Comparison of ENCODE assay signal across 1 fruit fly cellular context in genomic region chr2L:1751953-1752352, dm6.
TF ChIP-seq lines count a peak whose summit lies in the region.

Gene CG17712, minus strand, starts transcription at chr2L:1752122.
Gene CG17648, plus strand, starts transcription at chr2L:1752308.

TF ChIP-seq in whole organism, embryonic, 481 proteins besides CTCF, POLR2A, EP300 and RAD21 (continued from another document):
- no peak for TF ChIP-seq oc (tag; optimal IDR thresholded peaks at IDR 0.05; lab: Kevin White, UChicago)
- TF ChIP-seq D19B (GFP tag; optimal IDR thresholded peaks at IDR 0.05; lab: Kevin White, UChicago): no peak
- no peak for TF ChIP-seq CG32767 (GFP tag; IDR thresholded peaks at IDR 0.05; lab: Robert Waterston, UW)
- no peak for TF ChIP-seq D19A (tag; optimal IDR thresholded peaks at IDR 0.05; lab: Kevin White, UChicago)
- TF ChIP-seq CG1832 (GFP tag; optimal IDR thresholded peaks at IDR 0.05; lab: Kevin White, UChicago): no peak
- no peak for TF ChIP-seq toy (GFP tag; IDR thresholded peaks at IDR 0.05; lab: Robert Waterston, UW)
- no peak for TF ChIP-seq CG4820 (GFP tag; optimal IDR thresholded peaks at IDR 0.05; lab: Kevin White, UChicago)
- TF ChIP-seq Lpt (GFP tag; optimal IDR thresholded peaks at IDR 0.05; lab: Kevin White, UChicago): no peak
- TF ChIP-seq MBD-R2 (GFP tag; IDR thresholded peaks at IDR 0.05; lab: Robert Waterston, UW): peak; percentile 98
- no peak for TF ChIP-seq NfI (GFP tag; optimal IDR thresholded peaks at IDR 0.05; lab: Kevin White, UChicago)
- no peak for TF ChIP-seq CG17568 (GFP tag; optimal IDR thresholded peaks at IDR 0.05; lab: Kevin White, UChicago)
- no peak for TF ChIP-seq h (optimal IDR thresholded peaks at IDR 0.05; lab: Kevin White, UChicago)
- no peak for TF ChIP-seq Poxn (GFP tag; IDR thresholded peaks at IDR 0.05; lab: Robert Waterston, UW)
- peak; percentile 73 for TF ChIP-seq row (GFP tag; IDR thresholded peaks at IDR 0.05; lab: Robert Waterston, UW)
- TF ChIP-seq inv (GFP tag; IDR thresholded peaks at IDR 0.05; lab: Robert Waterston, UW; ENCODE audit: partially characterized antibody): peak; percentile 65
- TF ChIP-seq Dfd (GFP tag; optimal IDR thresholded peaks at IDR 0.05; lab: Kevin White, UChicago): no peak
- TF ChIP-seq YL-1 (GFP tag; optimal IDR thresholded peaks at IDR 0.05; lab: Kevin White, UChicago): peak; percentile 30
- no peak for TF ChIP-seq ab (GFP tag; optimal IDR thresholded peaks at IDR 0.05; lab: Kevin White, UChicago)
- TF ChIP-seq sens (GFP tag; lab: Kevin White, UChicago): peak; percentile 58
- TF ChIP-seq Camta (GFP tag; optimal IDR thresholded peaks at IDR 0.05; lab: Kevin White, UChicago): no peak
- no peak for TF ChIP-seq CG11695 (GFP tag; IDR thresholded peaks at IDR 0.05; lab: Robert Waterston, UW)
- 0 out of 2 replicates have a peak, but pooled peaks have one; percentile 16 for TF ChIP-seq vvl (GFP tag; IDR thresholded peaks at IDR 0.05; lab: Robert Waterston, UW)
- 0 out of 2 replicates have a peak, but pooled peaks have one; percentile 19 for TF ChIP-seq al (GFP tag; IDR thresholded peaks at IDR 0.05; lab: Robert Waterston, UW)
- no peak for TF ChIP-seq CG6683 (GFP tag; optimal IDR thresholded peaks at IDR 0.05; lab: Kevin White, UChicago)
- TF ChIP-seq ERR (GFP tag; optimal IDR thresholded peaks at IDR 0.05; lab: Kevin White, UChicago): no peak
- peak; percentile 90 for TF ChIP-seq Dll (GFP tag; IDR thresholded peaks at IDR 0.05; lab: Robert Waterston, UW; ENCODE audit: partially characterized antibody)
- no peak for TF ChIP-seq ham (GFP tag; IDR thresholded peaks at IDR 0.05; lab: Robert Waterston, UW)
- no peak for TF ChIP-seq grau (tag; optimal IDR thresholded peaks at IDR 0.05; lab: Kevin White, UChicago)
- no peak for TF ChIP-seq Taf1 (GFP tag; IDR thresholded peaks at IDR 0.05; lab: Robert Waterston, UW)
- no peak for TF ChIP-seq Bdp1 (GFP tag; optimal IDR thresholded peaks at IDR 0.05; lab: Kevin White, UChicago)
- TF ChIP-seq C15 (GFP tag; IDR thresholded peaks at IDR 0.05; lab: Robert Waterston, UW): no peak
- TF ChIP-seq Nf-YC (tag; optimal IDR thresholded peaks at IDR 0.05; lab: Kevin White, UChicago): no peak
- no peak for TF ChIP-seq Antp (GFP tag; optimal IDR thresholded peaks at IDR 0.05; lab: Kevin White, UChicago)
- TF ChIP-seq CG4424 (GFP tag; optimal IDR thresholded peaks at IDR 0.05; lab: Kevin White, UChicago): no peak
- no peak for TF ChIP-seq slou (GFP tag; optimal IDR thresholded peaks at IDR 0.05; lab: Kevin White, UChicago)
- no peak for TF ChIP-seq ttk (GFP tag; IDR thresholded peaks at IDR 0.05; lab: Robert Waterston, UW)
- no peak for TF ChIP-seq CG6813 (GFP tag; optimal IDR thresholded peaks at IDR 0.05; lab: Kevin White, UChicago)
- no peak for TF ChIP-seq salm (tag; optimal IDR thresholded peaks at IDR 0.05; lab: Kevin White, UChicago)
- no peak for TF ChIP-seq zen (tag; optimal IDR thresholded peaks at IDR 0.05; lab: Kevin White, UChicago)
- TF ChIP-seq nerfin-2 (GFP tag; IDR thresholded peaks at IDR 0.05; lab: Robert Waterston, UW; ENCODE audit: partially characterized antibody): peak; percentile 56
- TF ChIP-seq CG4854 (GFP tag; optimal IDR thresholded peaks at IDR 0.05; lab: Kevin White, UChicago): no peak
- TF ChIP-seq cato (GFP tag; optimal IDR thresholded peaks at IDR 0.05; lab: Kevin White, UChicago; ENCODE audit: borderline replicate concordance): no peak
- no peak for TF ChIP-seq chif (GFP tag; optimal IDR thresholded peaks at IDR 0.05; lab: Kevin White, UChicago)
- no peak for TF ChIP-seq Trl (optimal IDR thresholded peaks at IDR 0.05; lab: Kevin White, UChicago)
- no peak for TF ChIP-seq Trl (GFP tag; optimal IDR thresholded peaks at IDR 0.05; lab: Kevin White, UChicago)
- no peak for TF ChIP-seq CG43689 (GFP tag; IDR thresholded peaks at IDR 0.05; lab: Robert Waterston, UW)
- TF ChIP-seq abd-A (tag; optimal IDR thresholded peaks at IDR 0.05; lab: Kevin White, UChicago): no peak
- no peak for TF ChIP-seq NC2β (GFP tag; optimal IDR thresholded peaks at IDR 0.05; lab: Kevin White, UChicago)
- no peak for TF ChIP-seq Hmr (GFP tag; optimal IDR thresholded peaks at IDR 0.05; lab: Kevin White, UChicago)
- no peak for TF ChIP-seq CG6272 (GFP tag; IDR thresholded peaks at IDR 0.05; lab: Robert Waterston, UW)
- no peak for TF ChIP-seq esg (GFP tag; conservative IDR thresholded peaks at IDR 0.05; lab: Robert Waterston, UW)
- no peak for TF ChIP-seq gfzf (GFP tag; optimal IDR thresholded peaks at IDR 0.05; lab: Kevin White, UChicago)
- TF ChIP-seq CG2875 (GFP tag; optimal IDR thresholded peaks at IDR 0.05; lab: Kevin White, UChicago): no peak
- TF ChIP-seq E2f1 (GFP tag; IDR thresholded peaks at IDR 0.05; lab: Robert Waterston, UW): no peak
- peak; percentile 84 for TF ChIP-seq Bgb (GFP tag; IDR thresholded peaks at IDR 0.05; lab: Robert Waterston, UW; ENCODE audit: partially characterized antibody)
- no peak for TF ChIP-seq lab (GFP tag; optimal IDR thresholded peaks at IDR 0.05; lab: Kevin White, UChicago)
- no peak for TF ChIP-seq az2 (GFP tag; optimal IDR thresholded peaks at IDR 0.05; lab: Kevin White, UChicago)
- TF ChIP-seq TFAM (GFP tag; optimal IDR thresholded peaks at IDR 0.05; lab: Kevin White, UChicago): no peak
- TF ChIP-seq Meics (GFP tag; optimal IDR thresholded peaks at IDR 0.05; lab: Kevin White, UChicago): no peak
- TF ChIP-seq dimm (GFP tag; IDR thresholded peaks at IDR 0.05; lab: Robert Waterston, UW): no peak
- TF ChIP-seq Nf-YB (GFP tag; optimal IDR thresholded peaks at IDR 0.05; lab: Kevin White, UChicago): no peak
- peak; percentile 90 for TF ChIP-seq CG13287 (GFP tag; IDR thresholded peaks at IDR 0.05; lab: Robert Waterston, UW; ENCODE audit: partially characterized antibody)
- peak; percentile 5 for TF ChIP-seq Ets65A (GFP tag; lab: Kevin White, UChicago)
- no peak for TF ChIP-seq so (GFP tag; IDR thresholded peaks at IDR 0.05; lab: Robert Waterston, UW)
- TF ChIP-seq odd (GFP tag; optimal IDR thresholded peaks at IDR 0.05; lab: Kevin White, UChicago): no peak
- no peak for TF ChIP-seq CG2712 (tag; optimal IDR thresholded peaks at IDR 0.05; lab: Kevin White, UChicago)
- no peak for TF ChIP-seq CG12236 (GFP tag; optimal IDR thresholded peaks at IDR 0.05; lab: Kevin White, UChicago)
- no peak for TF ChIP-seq pum (GFP tag; optimal IDR thresholded peaks at IDR 0.05; lab: Kevin White, UChicago)
- TF ChIP-seq wor (GFP tag; IDR thresholded peaks at IDR 0.05; lab: Robert Waterston, UW): no peak
- no peak for TF ChIP-seq sisA (GFP tag; IDR thresholded peaks at IDR 0.05; lab: Robert Waterston, UW)
- no peak for TF ChIP-seq wdn (GFP tag; IDR thresholded peaks at IDR 0.05; lab: Robert Waterston, UW)
- TF ChIP-seq zfh1 (GFP tag; IDR thresholded peaks at IDR 0.05; lab: Robert Waterston, UW): no peak
- no peak for TF ChIP-seq Ptx1 (GFP tag; IDR thresholded peaks at IDR 0.05; lab: Robert Waterston, UW)
- TF ChIP-seq bigmax (GFP tag; optimal IDR thresholded peaks at IDR 0.05; lab: Kevin White, UChicago): no peak
- TF ChIP-seq CG17361 (GFP tag; IDR thresholded peaks at IDR 0.05; lab: Robert Waterston, UW): no peak
- TF ChIP-seq luna (GFP tag; optimal IDR thresholded peaks at IDR 0.05; lab: Kevin White, UChicago): no peak
- TF ChIP-seq CG1647 (GFP tag; optimal IDR thresholded peaks at IDR 0.05; lab: Kevin White, UChicago): no peak
- TF ChIP-seq CG6689 (GFP tag; IDR thresholded peaks at IDR 0.05; lab: Robert Waterston, UW): no peak
- TF ChIP-seq chm (GFP tag; IDR thresholded peaks at IDR 0.05; lab: Robert Waterston, UW): no peak
- no peak for TF ChIP-seq gt (GFP tag; IDR thresholded peaks at IDR 0.05; lab: Robert Waterston, UW)
- no peak for TF ChIP-seq danr (GFP tag; IDR thresholded peaks at IDR 0.05; lab: Robert Waterston, UW)
- TF ChIP-seq Aef1 (GFP tag; IDR thresholded peaks at IDR 0.05; lab: Robert Waterston, UW): no peak
- peak; percentile 82 for TF ChIP-seq Med (GFP tag; lab: Kevin White, UChicago)
- peak; percentile 84 for TF ChIP-seq Opbp (GFP tag; IDR thresholded peaks at IDR 0.05; lab: Robert Waterston, UW; ENCODE audit: partially characterized antibody)
- TF ChIP-seq p53 (GFP tag; optimal IDR thresholded peaks at IDR 0.05; lab: Kevin White, UChicago): no peak
- TF ChIP-seq CG14710 (tag; optimal IDR thresholded peaks at IDR 0.05; lab: Kevin White, UChicago): peak; percentile 16
- no peak for TF ChIP-seq CG12391 (tag; optimal IDR thresholded peaks at IDR 0.05; lab: Kevin White, UChicago)
- TF ChIP-seq CG2199 (GFP tag; IDR thresholded peaks at IDR 0.05; lab: Robert Waterston, UW): no peak
- TF ChIP-seq usp (GFP tag; optimal IDR thresholded peaks at IDR 0.05; lab: Kevin White, UChicago): no peak
- no peak for TF ChIP-seq peb (GFP tag; IDR thresholded peaks at IDR 0.05; lab: Robert Waterston, UW)
- peak; percentile 72 for TF ChIP-seq gcm (GFP tag; optimal IDR thresholded peaks at IDR 0.05; lab: Kevin White, UChicago)
- TF ChIP-seq CG16779 (GFP tag; IDR thresholded peaks at IDR 0.05; lab: Robert Waterston, UW): no peak
- no peak for TF ChIP-seq gem (tag; optimal IDR thresholded peaks at IDR 0.05; lab: Kevin White, UChicago)
- no peak for TF ChIP-seq CG31224 (GFP tag; IDR thresholded peaks at IDR 0.05; lab: Robert Waterston, UW)
- no peak for TF ChIP-seq CkIIα-i1 (GFP tag; IDR thresholded peaks at IDR 0.05; lab: Robert Waterston, UW)
- no peak for TF ChIP-seq H2.0 (GFP tag; IDR thresholded peaks at IDR 0.05; lab: Robert Waterston, UW)
- TF ChIP-seq CG17328 (GFP tag; IDR thresholded peaks at IDR 0.05; lab: Robert Waterston, UW): 0 out of 2 replicates have a peak, but pooled peaks have one; percentile 17
- TF ChIP-seq sim (GFP tag; IDR thresholded peaks at IDR 0.05; lab: Robert Waterston, UW): no peak
- TF ChIP-seq Usf (GFP tag; optimal IDR thresholded peaks at IDR 0.05; lab: Kevin White, UChicago): no peak
- TF ChIP-seq lilli (GFP tag; optimal IDR thresholded peaks at IDR 0.05; lab: Kevin White, UChicago): no peak
- TF ChIP-seq Mes4 (GFP tag; optimal IDR thresholded peaks at IDR 0.05; lab: Kevin White, UChicago): no peak
- peak; percentile 74 for TF ChIP-seq HLH4C (GFP tag; IDR thresholded peaks at IDR 0.05; lab: Robert Waterston, UW; ENCODE audit: partially characterized antibody)
- TF ChIP-seq fd3F (GFP tag; optimal IDR thresholded peaks at IDR 0.05; lab: Kevin White, UChicago): no peak
- no peak for TF ChIP-seq gro (GFP tag; optimal IDR thresholded peaks at IDR 0.05; lab: Kevin White, UChicago)
- no peak for TF ChIP-seq CG15073 (GFP tag; optimal IDR thresholded peaks at IDR 0.05; lab: Kevin White, UChicago)
- TF ChIP-seq Abd-B (GFP tag; optimal IDR thresholded peaks at IDR 0.05; lab: Kevin White, UChicago): no peak
- no peak for TF ChIP-seq CG14965 (GFP tag; optimal IDR thresholded peaks at IDR 0.05; lab: Kevin White, UChicago; ENCODE audit: borderline replicate concordance)
- TF ChIP-seq HLHmδ (GFP tag; optimal IDR thresholded peaks at IDR 0.05; lab: Kevin White, UChicago): no peak
- no peak for TF ChIP-seq CG15011 (GFP tag; optimal IDR thresholded peaks at IDR 0.05; lab: Kevin White, UChicago)
- no peak for TF ChIP-seq CG10366 (GFP tag; IDR thresholded peaks at IDR 0.05; lab: Robert Waterston, UW)
- no peak for TF ChIP-seq Eip74EF (GFP tag; optimal IDR thresholded peaks at IDR 0.05; lab: Kevin White, UChicago)
- no peak for TF ChIP-seq tio (GFP tag; optimal IDR thresholded peaks at IDR 0.05; lab: Kevin White, UChicago)
- TF ChIP-seq crp (GFP tag; optimal IDR thresholded peaks at IDR 0.05; lab: Kevin White, UChicago): peak; percentile 31 to 90
- no peak for TF ChIP-seq CG11560 (tag; IDR thresholded peaks at IDR 0.05; lab: Robert Waterston, UW)
- no peak for TF ChIP-seq Hand (GFP tag; optimal IDR thresholded peaks at IDR 0.05; lab: Kevin White, UChicago)
- TF ChIP-seq CG13624 (GFP tag; optimal IDR thresholded peaks at IDR 0.05; lab: Kevin White, UChicago): no peak
- no peak for TF ChIP-seq dm (GFP tag; optimal IDR thresholded peaks at IDR 0.05; lab: Kevin White, UChicago)
- no peak for TF ChIP-seq CG8478 (optimal IDR thresholded peaks at IDR 0.05; lab: Kevin White, UChicago)
- no peak for TF ChIP-seq run (tag; optimal IDR thresholded peaks at IDR 0.05; lab: Kevin White, UChicago)
- TF ChIP-seq Dip3 (GFP tag; optimal IDR thresholded peaks at IDR 0.05; lab: Kevin White, UChicago): no peak
- no peak for TF ChIP-seq CG31388 (GFP tag; optimal IDR thresholded peaks at IDR 0.05; lab: Kevin White, UChicago)
- TF ChIP-seq CG15479 (GFP tag; optimal IDR thresholded peaks at IDR 0.05; lab: Kevin White, UChicago): no peak
- TF ChIP-seq hth (optimal IDR thresholded peaks at IDR 0.05; lab: Kevin White, UChicago): no peak
- no peak for TF ChIP-seq Doc2 (GFP tag; IDR thresholded peaks at IDR 0.05; lab: Robert Waterston, UW)
- no peak for TF ChIP-seq Vsx1 (GFP tag; optimal IDR thresholded peaks at IDR 0.05; lab: Kevin White, UChicago)
- TF ChIP-seq CG12219 (GFP tag; optimal IDR thresholded peaks at IDR 0.05; lab: Kevin White, UChicago): no peak
- no peak for TF ChIP-seq CG9932 (GFP tag; IDR thresholded peaks at IDR 0.05; lab: Robert Waterston, UW)
- no peak for TF ChIP-seq CG9437 (GFP tag; optimal IDR thresholded peaks at IDR 0.05; lab: Kevin White, UChicago)
- no peak for TF ChIP-seq bab2 (GFP tag; optimal IDR thresholded peaks at IDR 0.05; lab: Kevin White, UChicago)
- TF ChIP-seq da (GFP tag; optimal IDR thresholded peaks at IDR 0.05; lab: Kevin White, UChicago): no peak
- no peak for TF ChIP-seq CG4707 (GFP tag; optimal IDR thresholded peaks at IDR 0.05; lab: Kevin White, UChicago)
- TF ChIP-seq CG34224 (GFP tag; IDR thresholded peaks at IDR 0.05; lab: Robert Waterston, UW; ENCODE audit: partially characterized antibody): peak; percentile 86
- TF ChIP-seq vnd (GFP tag; IDR thresholded peaks at IDR 0.05; lab: Robert Waterston, UW; ENCODE audit: partially characterized antibody): peak; percentile 79
- no peak for TF ChIP-seq Bteb2 (GFP tag; optimal IDR thresholded peaks at IDR 0.05; lab: Kevin White, UChicago)
- peak; percentile 64 for TF ChIP-seq CG14860 (GFP tag; IDR thresholded peaks at IDR 0.05; lab: Robert Waterston, UW; ENCODE audit: partially characterized antibody)
- TF ChIP-seq tin (GFP tag; optimal IDR thresholded peaks at IDR 0.05; lab: Kevin White, UChicago): no peak
- no peak for TF ChIP-seq bowl (GFP tag; IDR thresholded peaks at IDR 0.05; lab: Robert Waterston, UW)
